Worm (Caenorhabditis elegans): ENCODE results near the gene rfc-3.
A peak's percentile ranks its signal among the peaks of the same experiment; 100 is the strongest.

ce11 chrIV:13098652-13099051 is 3.1 kb downstream of the rfc-3 start, which contains the start of the genes dli-1, tin-9.2 and exos-4.1:
- TF ChIP-seq elt-2 (tag; optimal IDR thresholded peaks at IDR 0.05) (peak; percentile 29), lin-39 (tag; optimal IDR thresholded peaks at IDR 0.05) (no peak), egl-5 (tag; optimal IDR thresholded peaks at IDR 0.05) (peak; percentile 77), tbx-2 (tag; optimal IDR thresholded peaks at IDR 0.05) (no peak), unc-62 (GFP tag; optimal IDR thresholded peaks at IDR 0.05) (no peak)

All from whole organism, L3 larva.